Worm (Caenorhabditis elegans): ENCODE results near the gene srd-43.

Gene srd-43

ce11 chrX:13305779-13306178, at the start of gene srd-43:
TSS of gene srd-43 (minus strand) at chrX:13305844.
- TF ChIP-seq nhr-232 (tag; optimal IDR thresholded peaks at IDR 0.05) = no peak
- TF ChIP-seq ceh-2 (tag; optimal IDR thresholded peaks at IDR 0.05) = no peak
- TF ChIP-seq ceh-24 (tag; optimal IDR thresholded peaks at IDR 0.05) = no peak
- no peak for TF ChIP-seq ceh-48 (tag; optimal IDR thresholded peaks at IDR 0.05)
- TF ChIP-seq sdc-2 (tag; optimal IDR thresholded peaks at IDR 0.05) = no peak
- TF ChIP-seq unc-86 (tag; optimal IDR thresholded peaks at IDR 0.05) = no peak
- no peak for TF ChIP-seq ets-4 (tag; optimal IDR thresholded peaks at IDR 0.05)
- no peak for TF ChIP-seq pag-3 (tag; optimal IDR thresholded peaks at IDR 0.05; ENCODE audit: borderline replicate concordance)
- no peak for TF ChIP-seq elt-4 (tag; optimal IDR thresholded peaks at IDR 0.05)
- no peak for TF ChIP-seq ttx-3 (tag; optimal IDR thresholded peaks at IDR 0.05)
- TF ChIP-seq ceh-31 (tag; optimal IDR thresholded peaks at IDR 0.05) = no peak
- no peak for TF ChIP-seq ceh-19 (GFP tag; optimal IDR thresholded peaks at IDR 0.05)
- TF ChIP-seq ceh-45 (GFP tag; IDR thresholded peaks at IDR 0.05) = no peak
- no peak for TF ChIP-seq pax-1 (tag; optimal IDR thresholded peaks at IDR 0.05)

DNA sequence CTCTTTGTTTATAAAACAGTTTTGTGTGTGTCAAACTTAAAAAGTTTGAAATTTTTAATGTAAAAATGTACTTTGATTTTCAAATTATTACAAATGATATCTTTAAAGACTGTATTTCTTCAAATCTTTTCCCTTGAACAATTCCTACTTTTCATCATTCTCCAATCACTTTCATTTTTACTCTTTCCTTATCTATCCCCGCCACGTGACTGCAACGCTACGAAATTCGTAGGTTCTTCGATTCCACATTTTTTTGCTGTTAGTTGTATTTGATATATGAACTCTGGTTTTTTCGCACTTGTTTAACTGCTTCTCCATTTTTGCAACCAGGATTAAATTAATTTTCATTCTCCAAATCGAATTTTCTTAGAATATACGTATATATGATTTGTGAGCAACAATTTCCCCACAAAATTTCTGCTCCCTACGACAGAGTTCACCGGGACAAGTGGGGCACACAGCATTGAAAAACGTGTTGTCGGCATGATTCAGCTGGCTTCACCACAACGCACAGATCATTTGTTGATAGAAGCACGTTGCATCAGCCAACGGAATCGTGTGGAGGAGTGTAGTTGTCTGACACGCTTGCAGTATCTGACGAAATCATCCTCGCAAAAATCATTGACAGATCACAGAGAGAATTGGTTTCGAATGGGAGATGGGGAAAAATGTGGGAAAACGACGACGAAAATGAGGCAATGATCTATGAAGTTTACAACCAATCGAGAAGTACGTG, 49.2 kb upstream of the srd-43 start:
- TF ChIP-seq nfya-1 (tag; optimal IDR thresholded peaks at IDR 0.05) = no peak
- TF ChIP-seq ceh-18 (tag; optimal IDR thresholded peaks at IDR 0.05) = no peak
- TF ChIP-seq sdc-2 (tag; optimal IDR thresholded peaks at IDR 0.05) = no peak
- no peak for TF ChIP-seq ceh-31 (tag; optimal IDR thresholded peaks at IDR 0.05)
- no peak for TF ChIP-seq che-1 (tag; optimal IDR thresholded peaks at IDR 0.05)
- no peak for TF ChIP-seq odd-2 (tag; optimal IDR thresholded peaks at IDR 0.05)

- TF ChIP-seq sox-4 (tag; optimal IDR thresholded peaks at IDR 0.05) (no peak), tbx-7 (tag; optimal IDR thresholded peaks at IDR 0.05) (no peak), ztf-16 (tag; optimal IDR thresholded peaks at IDR 0.05) (no peak), dve-1 (tag; optimal IDR thresholded peaks at IDR 0.05) (no peak), unc-3 (GFP tag; conservative IDR thresholded peaks at IDR 0.05) (no peak), unc-3 (tag; optimal IDR thresholded peaks at IDR 0.05) (no peak), odd-2 (tag; optimal IDR thresholded peaks at IDR 0.05) (no peak), eyg-1 (tag; optimal IDR thresholded peaks at IDR 0.05) (no peak)
Measured at ce11 chrX:13353530-13353929, 47.9 kb upstream of the srd-43 start.

- TF ChIP-seq ceh-9 (tag; optimal IDR thresholded peaks at IDR 0.05) = no peak
- no peak for TF ChIP-seq lim-6 (tag; optimal IDR thresholded peaks at IDR 0.05)
- no peak for TF ChIP-seq ceh-31 (tag; optimal IDR thresholded peaks at IDR 0.05)
- no peak for TF ChIP-seq ahr-1 (tag; optimal IDR thresholded peaks at IDR 0.05)
- TF ChIP-seq ceh-2 (tag; optimal IDR thresholded peaks at IDR 0.05) = no peak
- no peak for TF ChIP-seq npax-4 (tag; optimal IDR thresholded peaks at IDR 0.05)
- no peak for TF ChIP-seq K02D7.2 (tag; optimal IDR thresholded peaks at IDR 0.05)
- no peak for TF ChIP-seq unc-55 (GFP tag; optimal IDR thresholded peaks at IDR 0.05)
- TF ChIP-seq mec-3 (tag; optimal IDR thresholded peaks at IDR 0.05; ENCODE audit: borderline replicate concordance) = no peak
- no peak for TF ChIP-seq ceh-34 (tag; optimal IDR thresholded peaks at IDR 0.05)
- no peak for TF ChIP-seq hlh-30 (tag; optimal IDR thresholded peaks at IDR 0.05; ENCODE audit: insufficient read depth)
- TF ChIP-seq ztf-16 (tag; optimal IDR thresholded peaks at IDR 0.05) = no peak
- no peak for TF ChIP-seq eyg-1 (tag; optimal IDR thresholded peaks at IDR 0.05)
- TF ChIP-seq fkh-10 (GFP tag; optimal IDR thresholded peaks at IDR 0.05) = no peak
- no peak for TF ChIP-seq ceh-45 (GFP tag; IDR thresholded peaks at IDR 0.05)
- TF ChIP-seq elt-4 (tag; optimal IDR thresholded peaks at IDR 0.05) = no peak
- no peak for TF ChIP-seq ceh-48 (tag; optimal IDR thresholded peaks at IDR 0.05)
- no peak for TF ChIP-seq gmeb-2 (tag; optimal IDR thresholded peaks at IDR 0.05)
Measured at ce11 chrX:13352164-13352563, 46.5 kb upstream of the srd-43 start.
